Worm (Caenorhabditis elegans): ENCODE measurements around the gene R07B7.8.

- TF ChIP-seq blmp-1 (tag; optimal IDR thresholded peaks at IDR 0.05) (no peak), C04F5.9 (tag; optimal IDR thresholded peaks at IDR 0.05) (no peak), ztf-4 (tag; optimal IDR thresholded peaks at IDR 0.05) (no peak)
These were observed 1.9 kb upstream of the R07B7.8 start for ce11 chrV:12085867-12086634.
